Fruit fly (Drosophila melanogaster): ENCODE data around the gene CG33080.

Gene CG33080

dm6 chrX:5735268-5735941 lies 17.8 kb upstream of the CG33080 start (continued):
- TF ChIP-seq CHES-1-like (GFP tag; optimal IDR thresholded peaks at IDR 0.05): peak; percentile 37
- TF ChIP-seq CG9215 (GFP tag; IDR thresholded peaks at IDR 0.05): peak; percentile 54; the same call in 1 of the 2 replicates
- peak; percentile 15 for TF ChIP-seq CG12236 (GFP tag; optimal IDR thresholded peaks at IDR 0.05)
- peak; percentile 60 for TF ChIP-seq CG17385 (GFP tag; optimal IDR thresholded peaks at IDR 0.05)
- TF ChIP-seq Ssrp (tag; optimal IDR thresholded peaks at IDR 0.05): peak; percentile 75
- peak; percentile 70 for TF ChIP-seq Chrac-16 (GFP tag; optimal IDR thresholded peaks at IDR 0.05)
- TF ChIP-seq Hey (tag; optimal IDR thresholded peaks at IDR 0.05): no peak
- TF ChIP-seq ems (GFP tag; optimal IDR thresholded peaks at IDR 0.05): peak; percentile 51
- TF ChIP-seq az2 (GFP tag; optimal IDR thresholded peaks at IDR 0.05): peak; percentile 75
- TF ChIP-seq CG12219 (GFP tag; optimal IDR thresholded peaks at IDR 0.05): peak; percentile 51
- TF ChIP-seq Aef1 (GFP tag; IDR thresholded peaks at IDR 0.05): peak; percentile 64
- peak; percentile 18 for TF ChIP-seq bcd (GFP tag; optimal IDR thresholded peaks at IDR 0.05)
- TF ChIP-seq zfh1 (GFP tag; IDR thresholded peaks at IDR 0.05): peak; percentile 82; the same call in 2 of the 3 replicates
- no peak for TF ChIP-seq eyg (GFP tag; optimal IDR thresholded peaks at IDR 0.05)
- TF ChIP-seq lilli (GFP tag; optimal IDR thresholded peaks at IDR 0.05): peak; percentile 85
- peak; percentile 50 for TF ChIP-seq onecut (GFP tag; IDR thresholded peaks at IDR 0.05)
- peak; percentile 26 for TF ChIP-seq fu2 (GFP tag; optimal IDR thresholded peaks at IDR 0.05)
- TF ChIP-seq Poxn (GFP tag; IDR thresholded peaks at IDR 0.05): peak; percentile 51; the same call in 1 of the 2 replicates
- TF ChIP-seq zfh2 (GFP tag; optimal IDR thresholded peaks at IDR 0.05): peak; percentile 34
- no peak for TF ChIP-seq CG34376 (GFP tag; optimal IDR thresholded peaks at IDR 0.05)
- peak; percentile 9 for TF ChIP-seq CG30431 (GFP tag; optimal IDR thresholded peaks at IDR 0.05)
- no peak for TF ChIP-seq CG17912 (GFP tag; optimal IDR thresholded peaks at IDR 0.05)
- TF ChIP-seq bowl (GFP tag; IDR thresholded peaks at IDR 0.05): no peak
- TF ChIP-seq Ada2b (GFP tag; IDR thresholded peaks at IDR 0.05): peak; percentile 85
- no peak for TF ChIP-seq yki (optimal IDR thresholded peaks at IDR 0.05)
- TF ChIP-seq lmd (GFP tag; IDR thresholded peaks at IDR 0.05): peak; percentile 80
- peak in 1 of 2 experiments; percentile 33 for TF ChIP-seq Hr78 (GFP tag; optimal IDR thresholded peaks at IDR 0.05)
- no peak for TF ChIP-seq gt (GFP tag; IDR thresholded peaks at IDR 0.05)
- TF ChIP-seq emc (GFP tag; optimal IDR thresholded peaks at IDR 0.05): no peak
- TF ChIP-seq CG4328 (GFP tag; optimal IDR thresholded peaks at IDR 0.05): no peak
- no peak for TF ChIP-seq CG4360 (GFP tag; IDR thresholded peaks at IDR 0.05)
- TF ChIP-seq C15 (GFP tag; IDR thresholded peaks at IDR 0.05): peak; percentile 67; the same call in 1 of the 3 replicates
- peak; percentile 74; the same call in 2 of the 3 replicates for TF ChIP-seq gce (GFP tag; IDR thresholded peaks at IDR 0.05)
- TF ChIP-seq CG2875 (GFP tag; optimal IDR thresholded peaks at IDR 0.05): peak; percentile 51
- TF ChIP-seq CG10431 (GFP tag; optimal IDR thresholded peaks at IDR 0.05): no peak
- TF ChIP-seq ro (GFP tag; IDR thresholded peaks at IDR 0.05): 0 out of 2 replicates have a peak, but pooled peaks have one; percentile 13
- TF ChIP-seq caup (GFP tag; optimal IDR thresholded peaks at IDR 0.05; ENCODE audit: severe bottlenecking): peak; percentile 45
- peak; percentile 82 for TF ChIP-seq CG17359 (tag; optimal IDR thresholded peaks at IDR 0.05)
- peak; percentile 48 for TF ChIP-seq CG10654 (GFP tag; optimal IDR thresholded peaks at IDR 0.05)
- peak; percentile 88 for TF ChIP-seq Sox102F (GFP tag; optimal IDR thresholded peaks at IDR 0.05)
- peak; percentile 90 for TF ChIP-seq slbo (GFP tag; IDR thresholded peaks at IDR 0.05)
- TF ChIP-seq Mad (GFP tag; optimal IDR thresholded peaks at IDR 0.05): peak; percentile 55
- peak; percentile 66 for TF ChIP-seq D19A (tag; optimal IDR thresholded peaks at IDR 0.05)
- TF ChIP-seq Dip2 (GFP tag; IDR thresholded peaks at IDR 0.05): no peak
- peak; percentile 73 for TF ChIP-seq dmrt11E (tag; optimal IDR thresholded peaks at IDR 0.05)
- peak; percentile 51; the same call in 1 of the 2 replicates for TF ChIP-seq E2f2 (GFP tag; IDR thresholded peaks at IDR 0.05)
- peak; percentile 44 for TF ChIP-seq CG16863 (GFP tag; optimal IDR thresholded peaks at IDR 0.05)
- TF ChIP-seq CG4730 (GFP tag; IDR thresholded peaks at IDR 0.05): peak; percentile 66
- no peak for TF ChIP-seq CG6654 (GFP tag; optimal IDR thresholded peaks at IDR 0.05)
- TF ChIP-seq CG32532 (GFP tag; IDR thresholded peaks at IDR 0.05): peak; percentile 82
- no peak for TF ChIP-seq CG42726 (GFP tag; IDR thresholded peaks at IDR 0.05; ENCODE audit: partially characterized antibody)

All from whole organism, embryonic.